Worm (Caenorhabditis elegans) whole organism, L4 larva: ENCODE results near the gene npp-18.

ENCODE experiments used
- F26F4.8 ChIP-seq: fragments of 200-800 bp; sonication (Bioruptor generic); conservative IDR thresholded peaks from 2 replicates; pipeline ENCODE4 v1.3.6; 2022; ENCODE audit warnings: missing genetic modification characterization, missing compliant biosample characterization
- F37D6.2 ChIP-seq: sonication (generic microtip); optimal IDR thresholded peaks from 2 replicates; lab custom pipeline; 2016; ENCODE audit warnings: mild to moderate bottlenecking, missing genetic modification characterization, missing compliant biosample characterization
- T20F7.1 ChIP-seq: fragments of 200-800 bp; sonication (Bioruptor generic); optimal IDR thresholded peaks from 2 replicates; lab custom pipeline; 2018; ENCODE audit warnings: mild to moderate bottlenecking, missing genetic modification characterization, missing compliant biosample characterization
- Y48G9A.11 ChIP-seq: fragments of 200-800 bp; sonication (Bioruptor generic); IDR thresholded peaks from 2 replicates; pipeline ENCODE4 v1.3.6; 2022; ENCODE audit warnings: missing genetic modification reagents, missing genetic modification characterization, missing compliant biosample characterization
- Y75B8A.6 ChIP-seq: fragments of 200-800 bp; sonication (Bioruptor generic); IDR thresholded peaks from 2 replicates; pipeline ENCODE4 v1.3.6; 2022; ENCODE audit warnings: missing genetic modification reagents, missing genetic modification characterization, missing compliant biosample characterization
- aha-1 ChIP-seq: fragments of 150-350 bp; peaks from one replicate; lab custom pipeline; 2014; ENCODE audit warnings: missing biosample characterization, missing genetic modification characterization
- arid-1 ChIP-seq: fragments of 200-800 bp; sonication (Bioruptor generic); conservative IDR thresholded peaks from 2 replicates; pipeline ENCODE4 v1.3.6; 2022; ENCODE audit warnings: missing genetic modification reagents, missing genetic modification characterization, missing compliant biosample characterization
- attf-4 ChIP-seq: sonication (generic microtip); optimal IDR thresholded peaks from 3 replicates; lab custom pipeline; 2017; ENCODE audit warnings: missing biosample characterization, missing genetic modification characterization
- ceh-82 ChIP-seq: sonication (generic microtip); optimal IDR thresholded peaks from 2 replicates; lab custom pipeline; 2017; ENCODE audit warnings: missing biosample characterization, missing genetic modification characterization
- cey-2 ChIP-seq: sonication (generic microtip); optimal IDR thresholded peaks from 3 replicates; lab custom pipeline; 2017; ENCODE audit warnings: missing genetic modification characterization, mild to moderate bottlenecking, missing compliant biosample characterization, antibody characterized with exemption, borderline replicate concordance; ENCODE audit not compliant: insufficient read depth
- daf-12 ChIP-seq: fragments of 150-350 bp; optimal IDR thresholded peaks from 2 replicates; lab custom pipeline; 2014; ENCODE audit warnings: missing biosample characterization, missing genetic modification reagents, missing genetic modification characterization
- daf-16 ChIP-seq, 3 experiments: sonication (generic microtip); optimal IDR thresholded peaks; 2 replicates each; lab custom pipeline; 2016 to 2017; ENCODE audit warnings: missing genetic modification characterization in 3 of 3, missing genetic modification reagents in 3 of 3, mild to moderate bottlenecking in 2 of 3, missing compliant biosample characterization in 2 of 3, missing biosample characterization in 1 of 3, moderate library complexity in 1 of 3
- dmd-6 ChIP-seq: fragments of 200-800 bp; sonication (Bioruptor generic); IDR thresholded peaks from 2 replicates; pipeline ENCODE4 v1.3.6; 2022; ENCODE audit warnings: missing genetic modification reagents, missing genetic modification characterization, missing compliant biosample characterization
- dmd-8 ChIP-seq: fragments of 200-800 bp; sonication (Bioruptor generic); IDR thresholded peaks from 2 replicates; pipeline ENCODE4 v1.3.6; 2022; ENCODE audit warnings: missing genetic modification characterization, missing compliant biosample characterization
- dpl-1 ChIP-seq: fragments of 150-350 bp; optimal IDR thresholded peaks from 2 replicates; lab custom pipeline; 2014; ENCODE audit warnings: missing biosample characterization, missing genetic modification reagents, missing genetic modification characterization
- dve-1 ChIP-seq: sonication (generic microtip); optimal IDR thresholded peaks from 2 replicates; lab custom pipeline; 2017; ENCODE audit warnings: antibody characterized with exemption, mild to moderate bottlenecking, missing genetic modification characterization, missing compliant biosample characterization; ENCODE audit not compliant: insufficient read depth
- egl-27 ChIP-seq: sonication (generic microtip); optimal IDR thresholded peaks from 3 replicates; lab custom pipeline; 2017; ENCODE audit warnings: missing biosample characterization, missing genetic modification reagents, missing genetic modification characterization
- egl-43 ChIP-seq: fragments of 200-800 bp; sonication (Bioruptor generic); IDR thresholded peaks from 2 replicates; pipeline ENCODE4 v1.3.6; 2022; ENCODE audit warnings: missing genetic modification reagents, missing genetic modification characterization, missing compliant biosample characterization
- hif-1 ChIP-seq, 2 experiments: sonication (generic microtip); optimal IDR thresholded peaks; 2 replicates each; lab custom pipeline; 2016 to 2017; ENCODE audit warnings: missing compliant biosample characterization in 2 of 2, missing genetic modification characterization in 2 of 2, missing genetic modification reagents in 2 of 2, missing genotype in 2 of 2, mild to moderate bottlenecking in 1 of 2
- hmg-1.1 ChIP-seq: fragments of 200-800 bp; sonication (Bioruptor generic); IDR thresholded peaks from 2 replicates; pipeline ENCODE4 v1.3.6; 2022; ENCODE audit warnings: missing genetic modification reagents, missing genetic modification characterization, missing compliant biosample characterization
- jun-1 ChIP-seq: fragments of 150-350 bp; optimal IDR thresholded peaks from 2 replicates; lab custom pipeline; 2014; ENCODE audit warnings: missing biosample characterization, missing genetic modification reagents, missing genetic modification characterization
- lim-7 ChIP-seq: fragments of 200-800 bp; sonication (Bioruptor generic); IDR thresholded peaks from 2 replicates; pipeline ENCODE4 v1.3.6; 2022; ENCODE audit warnings: missing genetic modification characterization, missing compliant biosample characterization
- lin-38 ChIP-seq: fragments of 200-800 bp; sonication (Bioruptor generic); IDR thresholded peaks from 2 replicates; pipeline ENCODE4 v1.3.6; 2022; ENCODE audit warnings: missing genetic modification reagents, missing genetic modification characterization, missing compliant biosample characterization
- lir-3 ChIP-seq: sonication (generic microtip); optimal IDR thresholded peaks from 2 replicates; lab custom pipeline; 2016; ENCODE audit warnings: mild to moderate bottlenecking, missing genetic modification characterization, missing compliant biosample characterization
- lsy-2 ChIP-seq, 2 experiments: fragments of 150-350 bp in 1 of 2; sonication (generic microtip) in 1 of 2; optimal IDR thresholded peaks; 2 replicates each; lab custom pipeline; 2014 to 2017; ENCODE audit warnings: missing biosample characterization in 2 of 2, missing genetic modification characterization in 2 of 2
- madf-9 ChIP-seq: fragments of 200-800 bp; sonication (Bioruptor generic); conservative IDR thresholded peaks from 2 replicates; pipeline ENCODE4 v1.3.6; 2022; ENCODE audit warnings: missing genetic modification reagents, missing genetic modification characterization, missing compliant biosample characterization
- mdt-29 ChIP-seq: fragments of 200-800 bp; sonication (Bioruptor generic); IDR thresholded peaks from 2 replicates; pipeline ENCODE4 v1.3.6; 2022; ENCODE audit warnings: missing genetic modification reagents, missing genetic modification characterization, missing compliant biosample characterization
- mep-1 ChIP-seq: fragments of 150-350 bp; sonication (generic microtip); optimal IDR thresholded peaks from 3 replicates; lab custom pipeline; 2014; ENCODE audit warnings: missing biosample characterization, missing genetic modification characterization
- mes-2 ChIP-seq: sonication (generic microtip); optimal IDR thresholded peaks from 2 replicates; lab custom pipeline; 2016; ENCODE audit warnings: missing genotype, mild to moderate bottlenecking, missing genetic modification characterization, missing compliant biosample characterization; ENCODE audit not compliant: poor library complexity, severe bottlenecking
- mxl-2 ChIP-seq: fragments of 200-800 bp; sonication (Bioruptor generic); conservative IDR thresholded peaks from 2 replicates; pipeline ENCODE4 v1.3.6; 2022; ENCODE audit warnings: missing genetic modification reagents, missing genetic modification characterization, missing compliant biosample characterization
- nhr-11 ChIP-seq: fragments of 150-350 bp; optimal IDR thresholded peaks from 2 replicates; lab custom pipeline; 2014; ENCODE audit warnings: missing biosample characterization, missing genetic modification characterization
- nhr-25 ChIP-seq: sonication (generic microtip); optimal IDR thresholded peaks from 2 replicates; lab custom pipeline; 2017; ENCODE audit warnings: missing genetic modification characterization, mild to moderate bottlenecking, missing compliant biosample characterization, antibody characterized with exemption, moderate library complexity, borderline replicate concordance; ENCODE audit not compliant: insufficient read depth
- nhr-41 ChIP-seq: fragments of 200-800 bp; sonication (Bioruptor generic); IDR thresholded peaks from 2 replicates; pipeline ENCODE4 v1.3.6; 2022; ENCODE audit warnings: missing genetic modification reagents, missing genetic modification characterization, missing compliant biosample characterization
- nhr-48 ChIP-seq: sonication (generic microtip); optimal IDR thresholded peaks from 2 replicates; lab custom pipeline; 2016; ENCODE audit warnings: mild to moderate bottlenecking, missing genetic modification characterization, missing compliant biosample characterization
- pha-4 ChIP-seq, 2 experiments: fragments of 150-350 bp in 1 of 2; fragments of 200-800 bp in 1 of 2; sonication (Bioruptor generic) in 1 of 2; IDR thresholded peaks in 1 of 2; optimal IDR thresholded peaks in 1 of 2; 2 replicates each; pipeline versions ENCODE4 v1.3.6 to Lab custom; 2014 to 2022; ENCODE audit warnings: missing genetic modification characterization in 2 of 2, missing genetic modification reagents in 2 of 2, missing biosample characterization in 1 of 2, missing compliant biosample characterization in 1 of 2
- rbr-2 ChIP-seq: sonication (generic microtip); optimal IDR thresholded peaks from 2 replicates; lab custom pipeline; 2016; ENCODE audit warnings: missing genotype, missing genetic modification characterization, missing compliant biosample characterization
- set-16 ChIP-seq: fragments of 200-800 bp; sonication (Bioruptor generic); IDR thresholded peaks from 2 replicates; pipeline ENCODE4 v1.3.6; 2022; ENCODE audit warnings: missing genetic modification reagents, missing genetic modification characterization, missing compliant biosample characterization
- snpc-4 ChIP-seq: fragments of 150-350 bp; optimal IDR thresholded peaks from 2 replicates; lab custom pipeline; 2014; ENCODE audit warnings: missing biosample characterization, missing genetic modification characterization
- unc-130 ChIP-seq: sonication (generic microtip); optimal IDR thresholded peaks from 2 replicates; lab custom pipeline; 2016; ENCODE audit warnings: missing genetic modification reagents, missing genetic modification characterization, missing compliant biosample characterization
- zip-2 ChIP-seq: fragments of 150-350 bp; optimal IDR thresholded peaks from 2 replicates; lab custom pipeline; 2014; ENCODE audit warnings: missing biosample characterization, missing genetic modification characterization
- ztf-11 ChIP-seq: fragments of 150-350 bp; optimal IDR thresholded peaks from 2 replicates; lab custom pipeline; 2014; ENCODE audit warnings: missing biosample characterization, missing genetic modification characterization
- ztf-7 ChIP-seq: fragments of 150-350 bp; optimal IDR thresholded peaks from 2 replicates; lab custom pipeline; 2014; ENCODE audit warnings: missing biosample characterization, missing genetic modification characterization

npp-18 gene

ce11 chrIII:13301983-13302382, 5.3 kb downstream of the npp-18 start:
- TF ChIP-seq madf-9 (GFP tag; lab: Robert Waterston, UW) (no peak), set-16 (peak; percentile 58), dmd-8 (GFP tag; lab: Robert Waterston, UW) (0 out of 2 replicates have a peak, but pooled peaks have one; percentile 42), nhr-48 (tag; lab: Kevin White, UChicago) (no peak), jun-1 (no peak), daf-12 (tag; lab: Kevin White, UChicago) (no peak), Y75B8A.6 (no peak)
- TF ChIP-seq, all 104 proteins: peak for 2

DNA sequence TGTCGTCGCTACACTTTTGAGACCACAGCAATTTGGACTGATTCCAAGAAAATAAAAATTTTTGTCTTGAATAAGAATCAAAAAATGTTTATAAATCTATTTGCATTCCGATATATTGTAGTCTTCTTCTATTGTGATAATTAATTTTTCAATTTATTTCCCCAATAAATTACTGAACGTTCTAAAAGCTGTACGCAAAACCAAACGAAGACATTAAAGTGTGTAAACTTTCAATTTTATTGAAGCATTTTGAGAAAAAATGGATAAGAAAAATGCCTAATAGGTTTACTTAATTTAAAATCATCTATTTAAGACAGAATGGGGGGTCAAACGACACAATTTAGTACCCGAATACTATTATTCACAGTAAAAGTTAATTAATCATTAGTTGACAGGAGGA, 5.9 kb downstream of the npp-18 start:
- TF ChIP-seq nhr-41 (no peak), lin-38 (GFP tag; lab: Robert Waterston, UW) (peak; percentile 42), unc-130 (GFP tag; lab: Kevin White, UChicago) (peak; percentile 5), egl-27 (tag; lab: Kevin White, UChicago) (no peak)

DNA sequence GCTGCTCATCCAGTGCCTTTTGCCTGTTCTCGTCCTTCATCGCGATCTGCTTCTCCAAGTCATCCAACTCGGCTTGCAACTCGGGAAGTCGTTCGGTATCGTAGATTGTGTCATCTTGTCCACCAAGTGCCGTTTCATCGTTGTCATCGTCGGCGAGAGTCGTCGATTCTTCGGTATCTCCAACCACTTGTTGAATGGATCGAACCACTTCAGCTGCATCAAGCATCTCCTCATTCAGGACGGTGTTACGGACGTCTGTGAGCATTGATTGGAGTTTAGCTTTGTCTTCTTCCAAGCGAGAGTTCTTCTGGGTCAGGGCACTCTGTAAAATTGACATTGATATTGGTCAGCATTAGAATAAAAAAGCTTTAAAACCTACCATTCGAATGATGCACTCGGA, 8.9 kb downstream of the npp-18 start:
- TF ChIP-seq aha-1 (tag; lab: Kevin White, UChicago), result peak; percentile 90
- no peak for TF ChIP-seq lim-7 (GFP tag; lab: Robert Waterston, UW)

ce11 chrIII:13307107-13307506, 10.5 kb downstream of the npp-18 start, which contains the start of the genes klp-19 and slc-36.1:
Gene klp-19 (minus strand): TSS chrIII:13307259.
Gene slc-36.1 (plus strand): TSS chrIII:13307502.
- TF ChIP-seq ztf-11 (tag; lab: Kevin White, UChicago) (no peak), mep-1 (tag; lab: Kevin White, UChicago) (peak; percentile 8), arid-1 (GFP tag; lab: Robert Waterston, UW) (0 out of 2 replicates have a peak, but pooled peaks have one; percentile 32), Y75B8A.6 (no peak), hif-1 (tag; optimal IDR thresholded peaks at IDR 0.05; lab: Kevin White, UChicago) (no peak), lir-3 (tag; lab: Kevin White, UChicago) (no peak), dve-1 (tag; lab: Kevin White, UChicago) (peak; percentile 20), hmg-1.1 (GFP tag; lab: Robert Waterston, UW) (0 out of 2 replicates have a peak, but pooled peaks have one; percentile 35), dpl-1 (GFP tag; lab: Kevin White, UChicago) (peak; percentile 80), nhr-11 (tag; lab: Kevin White, UChicago) (no peak), ceh-82 (tag; lab: Kevin White, UChicago) (no peak), daf-16 (GFP tag; optimal IDR thresholded peaks at IDR 0.05; lab: Kevin White, UChicago) (no peak), daf-16 (tag; optimal IDR thresholded peaks at IDR 0.05; lab: Kevin White, UChicago) (peak; percentile 15), lsy-2 (tag; optimal IDR thresholded peaks at IDR 0.05; lab: Kevin White, UChicago) (peak in 1 of 2 experiments; percentile 53), mes-2 (peak; percentile 67), attf-4 (no peak), rbr-2 (tag; lab: Kevin White, UChicago) (peak; percentile 26), T20F7.1 (GFP tag; lab: Kevin White, UChicago) (no peak), lin-38 (GFP tag; lab: Robert Waterston, UW) (peak; percentile 67), aha-1 (tag; lab: Kevin White, UChicago) (peak; percentile 17), cey-2 (tag; lab: Kevin White, UChicago) (no peak), nhr-41 (no peak), pha-4 (GFP tag; IDR thresholded peaks at IDR 0.05; lab: Robert Waterston, UW) (no peak), pha-4 (tag; optimal IDR thresholded peaks at IDR 0.05; lab: Kevin White, UChicago) (peak; percentile 0)

DNA sequence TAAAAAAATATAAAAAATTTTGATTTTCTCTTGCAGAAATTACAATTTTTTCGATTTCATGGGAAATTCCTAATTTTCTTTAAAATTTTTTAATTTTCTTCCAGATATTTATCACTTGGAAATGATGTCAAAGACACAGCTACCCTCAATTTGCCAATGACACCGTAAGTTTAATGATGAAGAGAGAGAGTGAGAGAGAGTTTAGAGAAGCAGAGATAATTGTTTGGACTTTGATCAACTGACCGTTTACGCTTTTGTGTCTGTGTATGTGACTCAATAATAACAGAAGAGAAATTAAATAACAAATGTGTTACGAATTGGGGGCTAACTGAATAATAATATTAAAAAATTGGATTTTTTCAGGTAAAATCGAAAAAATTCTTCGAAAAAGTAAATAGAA, 13.9 kb downstream of the npp-18 start:
- TF ChIP-seq mdt-29 (no peak), lsy-2 (tag; optimal IDR thresholded peaks at IDR 0.05; lab: Kevin White, UChicago) (peak in 1 of 2 experiments; percentile 30), nhr-11 (tag; lab: Kevin White, UChicago) (no peak), dmd-6 (no peak), F26F4.8 (GFP tag; lab: Robert Waterston, UW) (no peak), mxl-2 (GFP tag; lab: Robert Waterston, UW) (no peak), snpc-4 (tag; lab: Kevin White, UChicago) (no peak), nhr-25 (no peak), cey-2 (tag; lab: Kevin White, UChicago) (no peak), Y48G9A.11 (GFP tag; lab: Robert Waterston, UW) (no peak), daf-12 (tag; lab: Kevin White, UChicago) (no peak), ztf-7 (tag; lab: Kevin White, UChicago) (no peak), F37D6.2 (tag; lab: Kevin White, UChicago) (no peak), zip-2 (tag; lab: Kevin White, UChicago) (no peak), egl-43 (GFP tag; lab: Robert Waterston, UW) (no peak)
